Worm (Caenorhabditis elegans) whole organism, L4/young adult: ENCODE data around the gene pgp-1.
A peak's percentile ranks its signal among the peaks of the same experiment; 100 is the strongest.

Experiments used
- W03F9.2 ChIP-seq: fragments of 150-350 bp; optimal IDR thresholded peaks from 2 replicates; lab custom pipeline; 2014; ENCODE audit warnings: missing biosample characterization, missing genetic modification characterization
- dao-5 ChIP-seq: sonication (generic microtip); optimal IDR thresholded peaks from 2 replicates; lab custom pipeline; 2016; ENCODE audit warnings: missing genotype, missing genetic modification characterization, moderate library complexity, missing compliant biosample characterization
- him-1 ChIP-seq: sonication (generic microtip); optimal IDR thresholded peaks from 2 replicates; lab custom pipeline; 2016; ENCODE audit warnings: missing genotype, missing genetic modification reagents, missing genetic modification characterization, missing compliant biosample characterization

Gene pgp-1

DNA sequence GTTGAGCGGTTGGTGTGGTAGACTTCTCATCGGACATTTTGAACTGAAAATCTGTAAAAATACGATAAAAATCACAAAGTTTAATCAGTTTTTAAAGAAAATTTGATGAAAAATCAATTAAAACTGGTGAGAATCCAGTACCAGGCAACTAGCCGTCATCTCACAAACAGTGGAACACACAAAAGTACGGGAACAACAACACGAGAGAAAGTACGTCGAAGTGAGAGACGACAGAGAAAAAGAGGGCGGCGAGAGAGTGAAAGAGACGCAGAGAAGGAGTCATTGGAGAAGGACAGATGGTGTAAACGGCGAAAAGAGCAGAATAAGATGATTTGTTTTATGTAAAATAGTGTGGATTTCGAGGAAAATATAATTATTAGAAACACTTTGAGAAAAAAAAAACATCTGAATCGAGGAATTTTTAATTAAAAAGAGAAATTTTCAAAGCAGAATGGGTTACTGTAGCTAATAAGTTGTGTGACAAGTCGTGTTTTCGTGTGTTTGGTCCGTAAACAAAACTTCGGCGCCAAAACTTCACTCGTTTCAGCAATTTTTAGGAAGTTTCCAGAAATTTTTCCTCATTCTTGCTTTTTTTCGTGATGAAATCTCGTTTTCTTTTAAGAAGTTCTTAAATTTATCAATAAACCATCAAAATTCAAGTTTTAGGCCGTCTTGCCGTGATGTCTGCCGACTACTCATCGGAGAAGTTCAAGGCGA is 31.6 kb downstream of the pgp-1 start, which contains the start of the genes hsb-1 and let-99:
Gene hsb-1 (minus strand): TSS at position 51 of the 717 bp plus-strand sequence.
Gene let-99 (plus strand): TSS at position 667 of the 717 bp plus-strand sequence.
- no peak for TF ChIP-seq dao-5 (tag; lab: Kevin White, UChicago)
- TF ChIP-seq W03F9.2 (tag; lab: Kevin White, UChicago): peak; percentile 41
- TF ChIP-seq him-1: no peak

DNA sequence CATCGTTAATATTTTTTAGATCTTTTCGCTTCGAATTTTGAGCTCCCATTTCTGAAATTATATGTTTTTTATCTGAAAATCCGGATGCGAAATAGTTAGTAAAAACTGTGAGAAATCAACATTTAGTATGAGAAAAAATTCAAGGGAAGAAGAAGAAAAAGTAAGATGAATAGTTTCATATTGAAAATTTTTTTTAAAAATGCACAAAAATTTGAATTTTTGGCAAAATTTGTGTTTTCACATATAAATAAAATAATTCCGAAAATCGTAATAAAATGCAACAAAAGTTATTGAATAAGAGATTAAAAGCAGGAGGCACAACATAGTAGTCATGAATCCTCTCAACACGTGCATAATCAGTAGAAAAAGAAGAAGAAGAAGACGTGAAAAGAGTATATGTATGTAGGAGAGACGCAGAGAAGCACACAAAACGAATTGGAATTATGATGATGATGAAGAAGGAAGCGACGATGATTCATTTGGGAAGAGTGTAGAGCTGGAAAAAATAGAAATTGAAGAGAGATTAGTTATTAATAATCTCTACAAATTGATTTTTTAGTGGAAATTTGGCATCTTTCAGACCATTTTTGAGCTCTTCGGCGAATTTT is 32.9 kb downstream of the pgp-1 start, which contains the start of gene eak-7:
Gene eak-7 (minus strand): TSS at position 51 of the 608 bp plus-strand sequence.
- TF ChIP-seq dao-5 (tag; lab: Kevin White, UChicago) (no peak), him-1 (no peak), W03F9.2 (tag; lab: Kevin White, UChicago) (no peak)

DNA sequence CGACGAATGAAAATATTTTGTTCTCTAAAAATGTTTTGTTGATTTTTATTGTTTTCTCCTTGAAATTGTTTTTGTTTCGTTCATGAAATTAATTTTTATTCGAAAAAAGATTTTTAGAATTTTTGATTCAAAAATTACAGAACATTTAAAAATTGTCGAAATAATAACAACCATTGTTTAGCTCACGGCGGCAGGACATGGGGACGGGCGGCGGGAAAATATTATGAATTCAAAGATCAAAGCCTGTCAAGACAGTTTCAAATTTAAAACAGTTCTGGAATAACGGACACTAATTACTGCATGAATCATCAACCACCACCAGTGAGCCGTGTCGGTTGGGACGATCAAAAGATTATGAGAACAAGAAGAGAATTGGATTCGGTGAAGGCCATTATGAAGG is 38.4 kb downstream of the pgp-1 start, which contains the start of gene snb-7:
Gene snb-7 (plus strand): TSS at position 301 of the 400 bp plus-strand sequence.
- TF ChIP-seq him-1: no peak

DNA sequence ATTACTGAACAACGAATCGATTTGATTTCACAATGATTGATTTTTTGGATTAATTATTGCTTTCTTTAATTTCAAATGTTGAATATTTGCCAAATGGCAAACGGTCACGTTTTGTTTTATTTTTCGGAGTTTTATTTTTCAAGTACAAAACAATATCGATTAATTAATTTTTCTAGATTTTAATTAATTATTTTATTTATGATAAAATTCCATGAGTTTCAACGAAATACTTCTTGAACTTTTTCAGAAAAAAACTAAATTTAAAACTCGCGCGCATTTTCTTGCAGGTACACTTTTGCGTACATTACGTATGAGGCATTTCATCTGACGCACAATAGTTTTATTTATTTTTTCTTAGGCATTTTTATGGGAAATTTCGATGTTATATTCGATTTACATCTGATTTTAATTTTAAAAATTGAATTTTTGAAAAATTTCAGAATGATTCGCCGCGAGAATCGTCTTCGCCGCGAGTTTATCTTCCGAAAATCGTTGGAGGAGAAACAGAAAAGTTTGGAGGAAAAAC is 40.0 kb downstream of the pgp-1 start, which contains the start of the genes ZK795.2 and ZK795.3:
Gene ZK795.2 (minus strand): TSS at position 51 of the 526 bp plus-strand sequence.
Gene ZK795.3 (plus strand): TSS at position 441 of the 526 bp plus-strand sequence.
- TF ChIP-seq W03F9.2 (tag; lab: Kevin White, UChicago) (peak; percentile 70), dao-5 (tag; lab: Kevin White, UChicago) (no peak)

DNA sequence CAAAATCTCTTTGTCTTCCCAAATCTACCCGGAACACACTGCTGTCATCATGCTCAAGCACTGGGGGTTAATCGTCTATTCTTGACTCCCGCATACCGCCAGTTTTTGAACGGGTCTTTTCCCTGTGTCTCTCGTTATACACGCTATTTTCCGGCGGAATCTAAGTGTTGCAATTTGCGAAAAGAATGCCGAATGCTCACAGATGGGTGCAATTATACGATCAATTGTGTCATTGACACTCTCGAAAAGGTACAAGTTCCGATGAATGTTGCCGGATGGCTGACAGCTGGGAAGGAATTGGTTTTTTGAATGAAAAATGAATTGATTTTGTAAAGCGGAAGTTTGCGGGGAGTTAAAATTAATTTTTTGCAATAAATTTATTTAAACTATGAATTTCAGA is 47.0 kb downstream of the pgp-1 start:
- no peak for TF ChIP-seq W03F9.2 (tag; lab: Kevin White, UChicago)
- no peak for TF ChIP-seq him-1
- TF ChIP-seq dao-5 (tag; lab: Kevin White, UChicago): no peak

DNA sequence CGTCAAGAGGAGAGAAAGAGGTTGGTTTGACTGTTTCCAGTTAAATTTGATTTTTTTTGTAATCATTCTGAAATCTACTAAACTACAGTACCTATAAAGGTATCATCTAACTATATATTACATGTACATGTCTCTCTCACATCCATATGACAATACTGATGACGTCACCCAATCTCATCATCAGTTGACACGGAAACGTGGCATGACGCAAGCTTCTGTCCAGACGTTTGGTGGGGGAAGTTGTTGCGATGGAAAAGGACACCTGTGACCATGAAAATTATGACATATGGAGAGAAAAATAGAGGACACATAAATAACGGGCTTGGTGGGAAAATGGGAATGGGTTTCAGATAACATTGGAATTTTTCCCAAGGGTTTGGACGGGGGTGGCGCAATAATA is 50.0 kb downstream of the pgp-1 start:
- TF ChIP-seq dao-5 (tag; lab: Kevin White, UChicago) (no peak), him-1 (no peak), W03F9.2 (tag; lab: Kevin White, UChicago) (no peak)

DNA sequence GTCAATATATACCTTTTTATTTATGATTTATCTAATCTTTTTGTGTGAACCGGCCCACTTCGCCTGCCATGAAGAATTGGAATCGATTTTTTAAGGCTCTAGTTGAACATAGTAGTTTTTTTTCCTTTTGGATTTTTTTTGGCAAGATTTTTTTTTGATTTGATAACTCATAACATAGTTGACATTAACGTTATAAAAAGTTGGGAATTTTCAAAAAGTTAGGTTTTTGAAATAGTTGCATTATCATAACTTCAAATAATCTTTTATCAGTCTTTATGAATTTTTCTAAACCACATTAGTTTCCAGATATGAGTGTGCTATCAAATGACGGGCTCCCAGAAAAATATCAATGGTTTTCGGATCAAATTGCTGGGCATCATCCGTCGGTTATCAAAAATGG is 51.1 kb downstream of the pgp-1 start, which contains the start of gene ipmk-1:
Gene ipmk-1 (plus strand): TSS at position 301 of the 400 bp plus-strand sequence.
- TF ChIP-seq dao-5 (tag; lab: Kevin White, UChicago) (no peak), W03F9.2 (tag; lab: Kevin White, UChicago) (no peak), him-1 (no peak)

DNA sequence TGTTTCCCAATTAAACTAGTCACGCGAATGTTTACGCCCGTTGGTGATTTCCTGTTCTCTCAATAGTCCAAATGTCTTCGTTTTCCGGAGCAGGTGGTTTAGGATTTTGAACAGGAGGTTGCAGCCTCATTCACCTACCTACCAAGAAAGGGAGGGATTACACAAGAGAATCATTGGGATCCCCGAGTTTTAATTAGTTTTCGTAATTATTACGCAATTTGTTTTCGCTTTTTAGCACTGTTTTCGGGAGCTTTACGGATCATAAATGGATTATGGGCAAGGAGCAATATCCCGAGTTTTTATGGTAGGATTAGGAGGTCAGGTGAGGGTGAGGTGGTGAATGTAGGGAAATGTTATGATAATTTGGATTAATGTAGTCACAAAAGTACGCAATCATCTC is 53.1 kb downstream of the pgp-1 start:
- TF ChIP-seq W03F9.2 (tag; lab: Kevin White, UChicago) (no peak), dao-5 (tag; lab: Kevin White, UChicago) (no peak), him-1 (no peak)

DNA sequence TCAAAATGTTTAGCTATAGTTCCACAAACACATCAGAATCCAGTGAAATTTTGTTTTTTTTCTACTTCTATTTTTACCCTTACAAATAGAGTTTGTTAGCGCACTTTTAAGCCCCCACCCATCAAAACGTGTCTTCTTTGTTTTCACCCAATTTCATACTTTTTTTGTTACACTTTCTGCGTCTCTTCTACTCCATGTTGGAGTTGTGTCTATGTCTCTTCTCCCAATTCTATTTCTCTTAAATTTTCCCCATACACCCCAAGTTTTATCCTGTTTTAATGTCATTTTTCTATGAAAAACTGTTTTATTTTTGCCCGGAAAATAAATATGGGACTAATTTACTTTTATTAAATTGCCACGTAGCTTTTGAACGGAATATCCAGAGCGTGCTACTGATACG is 53.6 kb downstream of the pgp-1 start:
- no peak for TF ChIP-seq him-1
- no peak for TF ChIP-seq W03F9.2 (tag; lab: Kevin White, UChicago)
- no peak for TF ChIP-seq dao-5 (tag; lab: Kevin White, UChicago)

DNA sequence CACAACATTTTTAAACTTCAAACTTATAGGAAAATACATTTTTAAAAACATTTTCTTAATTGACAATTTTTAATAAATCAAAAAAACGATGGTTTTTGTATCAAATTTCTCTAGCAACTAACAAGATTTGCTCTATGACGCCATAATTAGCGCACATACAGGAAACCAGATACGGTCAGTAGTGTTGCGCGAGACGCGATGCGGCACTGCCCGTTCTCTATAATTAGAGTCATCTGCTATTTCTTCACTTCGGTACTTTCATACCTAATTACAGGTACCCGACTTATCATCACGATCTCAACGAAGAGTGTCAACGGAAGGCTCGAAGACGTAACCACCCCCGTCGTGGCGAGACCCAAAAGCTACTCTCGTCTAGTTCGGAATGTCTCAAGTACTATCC is 54.3 kb downstream of the pgp-1 start:
- TF ChIP-seq him-1: no peak
- TF ChIP-seq W03F9.2 (tag; lab: Kevin White, UChicago): no peak
- no peak for TF ChIP-seq dao-5 (tag; lab: Kevin White, UChicago)

DNA sequence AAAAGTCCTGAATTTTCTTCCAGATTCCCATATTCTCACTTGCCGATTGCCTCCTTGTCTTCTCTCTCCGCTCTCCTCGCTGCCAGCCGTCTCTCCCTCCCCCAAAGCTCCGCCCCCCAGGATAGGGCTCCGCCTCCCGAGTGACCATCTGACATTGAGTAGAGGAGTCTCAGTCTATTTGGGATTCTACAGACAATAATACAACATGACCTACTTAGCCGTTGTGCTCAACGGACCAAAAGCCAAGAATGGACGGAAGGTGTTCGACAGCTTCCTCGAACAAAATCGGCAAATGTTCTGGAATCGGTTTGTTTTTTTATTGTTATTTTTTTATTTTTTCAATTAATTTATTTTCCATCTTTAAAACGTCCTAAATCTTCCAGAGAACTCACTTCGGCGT is 57.0 kb downstream of the pgp-1 start, which contains the start of gene ham-1:
Gene ham-1 (plus strand): TSS at position 173 of the 400 bp plus-strand sequence.
- no peak for TF ChIP-seq W03F9.2 (tag; lab: Kevin White, UChicago)
- TF ChIP-seq dao-5 (tag; lab: Kevin White, UChicago): no peak
- no peak for TF ChIP-seq him-1
